Worm (Caenorhabditis elegans) whole organism, mixed stage, embryonic: ENCODE results near the gene sre-40.

ENCODE experiments used
- ces-1 ChIP-seq: fragments of 150-350 bp; optimal IDR thresholded peaks from 2 replicates; lab custom pipeline; 2014; ENCODE audit warnings: missing biosample characterization, missing genetic modification reagents, missing genetic modification characterization
- elt-3 ChIP-seq: fragments of 150-350 bp; optimal IDR thresholded peaks from 2 replicates; lab custom pipeline; 2014; ENCODE audit warnings: missing biosample characterization, missing genetic modification characterization
- mep-1 ChIP-seq: fragments of 150-350 bp; optimal IDR thresholded peaks from 2 replicates; lab custom pipeline; 2017; ENCODE audit warnings: missing biosample characterization, missing genetic modification reagents, missing genetic modification characterization, inconsistent platforms
- nhr-28 ChIP-seq: fragments of 150-350 bp; optimal IDR thresholded peaks from 2 replicates; lab custom pipeline; 2014; ENCODE audit warnings: missing biosample characterization, missing genetic modification characterization
- pha-4 ChIP-seq: fragments of 150-350 bp; optimal IDR thresholded peaks from 2 replicates; lab custom pipeline; 2018; ENCODE audit warnings: missing biosample characterization, missing genetic modification reagents, missing genetic modification characterization
- sem-2 ChIP-seq: fragments of 200-800 bp; sonication (Bioruptor generic); optimal IDR thresholded peaks from 2 replicates; lab custom pipeline; 2018; ENCODE audit warnings: mild to moderate bottlenecking, missing genetic modification characterization, missing compliant biosample characterization
- snpc-4 ChIP-seq: fragments of 150-350 bp; optimal IDR thresholded peaks from 2 replicates; lab custom pipeline; 2014; ENCODE audit warnings: missing biosample characterization, missing genetic modification characterization
- sptf-1 ChIP-seq: sonication (generic microtip); optimal IDR thresholded peaks from 2 replicates; lab custom pipeline; 2017; ENCODE audit warnings: mild to moderate bottlenecking, missing genetic modification characterization, moderate library complexity, missing compliant biosample characterization
- unc-39 ChIP-seq: fragments of 150-350 bp; optimal IDR thresholded peaks from 2 replicates; lab custom pipeline; 2014; ENCODE audit warnings: missing biosample characterization, missing genetic modification characterization
- unc-62 ChIP-seq: fragments of 150-350 bp; optimal IDR thresholded peaks from 2 replicates; lab custom pipeline; 2014; ENCODE audit warnings: missing biosample characterization, missing genetic modification reagents, missing genetic modification characterization

DNA sequence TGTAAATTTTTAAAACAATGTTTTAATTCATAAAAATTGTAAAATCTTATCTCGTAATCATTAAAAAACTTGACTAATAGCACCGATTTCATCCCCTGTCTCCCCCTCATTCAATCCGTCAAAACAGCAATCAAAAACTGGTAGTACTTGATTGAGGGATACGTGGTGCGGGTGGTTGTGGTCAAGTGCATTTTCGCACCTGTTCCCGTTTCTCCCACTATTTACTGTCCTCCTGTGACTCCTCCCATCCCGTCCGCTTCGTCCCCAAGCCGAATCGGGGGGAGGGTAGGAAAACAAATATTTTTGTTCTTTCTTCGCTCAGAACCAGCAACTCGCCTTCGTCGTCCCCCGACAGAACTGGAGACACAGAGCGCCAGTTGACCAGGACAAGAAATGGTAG is 34.8 kb downstream of the sre-40 start, which contains the start of gene lgc-27:
- TF ChIP-seq unc-39 (tag; lab: Kevin White, UChicago) (no peak), sptf-1 (tag; lab: Kevin White, UChicago) (no peak), snpc-4 (tag; lab: Kevin White, UChicago) (no peak), sem-2 (no peak), pha-4 (peak; percentile 55), nhr-28 (tag; lab: Kevin White, UChicago) (no peak), ces-1 (GFP tag; lab: Kevin White, UChicago) (no peak), unc-62 (GFP tag; lab: Kevin White, UChicago) (no peak), mep-1 (tag; lab: Kevin White, UChicago) (no peak), elt-3 (tag; lab: Kevin White, UChicago) (no peak)
